Worm (Caenorhabditis elegans): Measurements from ENCODE around the gene H04M03.12.

H04M03.12 gene

ce11 chrIV:5937106-5937505 lies 34.0 kb upstream of the H04M03.12 start:
- TF ChIP-seq ztf-16 (tag; optimal IDR thresholded peaks at IDR 0.05) (no peak), sox-2 (GFP tag; IDR thresholded peaks at IDR 0.05) (no peak), Y22D7AL.16 (tag; optimal IDR thresholded peaks at IDR 0.05) (no peak), pqm-1 (tag; optimal IDR thresholded peaks at IDR 0.05) (no peak), hlh-13 (GFP tag; optimal IDR thresholded peaks at IDR 0.05) (no peak), unc-55 (GFP tag; optimal IDR thresholded peaks at IDR 0.05) (no peak), sdc-2 (tag; optimal IDR thresholded peaks at IDR 0.05) (no peak), tbx-2 (tag; optimal IDR thresholded peaks at IDR 0.05) (no peak), ceh-2 (tag; optimal IDR thresholded peaks at IDR 0.05) (no peak), pax-1 (tag; optimal IDR thresholded peaks at IDR 0.05) (no peak), rnt-1 (tag; optimal IDR thresholded peaks at IDR 0.05) (no peak), fkh-10 (GFP tag; optimal IDR thresholded peaks at IDR 0.05) (no peak), pat-9 (tag; optimal IDR thresholded peaks at IDR 0.05) (no peak), hlh-15 (tag; optimal IDR thresholded peaks at IDR 0.05) (no peak), nhr-11 (tag; optimal IDR thresholded peaks at IDR 0.05) (no peak), madf-2 (tag; optimal IDR thresholded peaks at IDR 0.05) (no peak), ahr-1 (tag; optimal IDR thresholded peaks at IDR 0.05) (no peak), ceh-14 (tag; optimal IDR thresholded peaks at IDR 0.05) (no peak)

ce11 chrIV:5934046-5934445 lies 30.9 kb upstream of the H04M03.12 start, which contains the start of gene H32C10.1:
Gene H32C10.1, plus strand, starts transcription at chrIV:5934346.
- no peak for TF ChIP-seq pat-9 (tag; optimal IDR thresholded peaks at IDR 0.05)

ce11 chrIV:5930345-5930744 lies 27.2 kb upstream of the H04M03.12 start, which contains the start of gene lin-33:
Gene lin-33, plus strand, starts transcription at chrIV:5930645.
- TF ChIP-seq sox-2 (GFP tag; IDR thresholded peaks at IDR 0.05) = no peak
- no peak for TF ChIP-seq ceh-30 (tag; optimal IDR thresholded peaks at IDR 0.05)
- TF ChIP-seq F13H6.1 (tag; optimal IDR thresholded peaks at IDR 0.05) = no peak

- TF ChIP-seq hlh-8 (tag; optimal IDR thresholded peaks at IDR 0.05) = peak; percentile 91
- no peak for TF ChIP-seq ceh-18 (tag; optimal IDR thresholded peaks at IDR 0.05)
Measured at ce11 chrIV:5928957-5929356, 25.8 kb upstream of the H04M03.12 start.

DNA sequence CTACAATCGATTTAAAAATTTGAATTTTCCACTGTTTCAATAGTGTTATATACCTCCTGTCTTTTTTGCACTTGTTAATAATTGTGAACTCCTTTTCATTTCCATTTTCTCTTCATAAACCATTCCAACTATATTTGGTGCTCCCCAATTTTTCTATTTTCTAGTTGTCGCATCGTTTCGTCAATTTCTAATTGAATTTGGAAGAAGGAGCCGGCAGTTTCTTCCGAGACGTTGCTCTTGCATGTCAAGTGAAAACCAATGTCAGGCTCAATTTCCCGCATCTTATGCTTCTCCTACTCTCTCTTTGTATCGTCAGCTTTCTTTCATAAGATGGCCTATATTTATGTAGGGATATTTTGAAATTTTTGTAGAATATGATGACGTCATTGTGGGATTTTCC lies 24.6 kb upstream of the H04M03.12 start:
- TF ChIP-seq F13H6.1 (tag; optimal IDR thresholded peaks at IDR 0.05) = no peak
- no peak for TF ChIP-seq ceh-30 (tag; optimal IDR thresholded peaks at IDR 0.05)
- no peak for TF ChIP-seq rnt-1 (tag; optimal IDR thresholded peaks at IDR 0.05)
- no peak for TF ChIP-seq unc-55 (GFP tag; optimal IDR thresholded peaks at IDR 0.05)
- peak; percentile 91 for TF ChIP-seq unc-42 (tag; optimal IDR thresholded peaks at IDR 0.05)
- no peak for TF ChIP-seq fkh-10 (GFP tag; optimal IDR thresholded peaks at IDR 0.05)
- no peak for TF ChIP-seq sox-2 (GFP tag; IDR thresholded peaks at IDR 0.05)

ce11 chrIV:5926643-5927042 lies 23.5 kb upstream of the H04M03.12 start:
- TF ChIP-seq ceh-18 (tag; optimal IDR thresholded peaks at IDR 0.05) (no peak), fkh-10 (GFP tag; optimal IDR thresholded peaks at IDR 0.05) (no peak), hlh-8 (tag; optimal IDR thresholded peaks at IDR 0.05) (no peak), ceh-31 (tag; optimal IDR thresholded peaks at IDR 0.05) (peak; percentile 75), Y22D7AL.16 (tag; optimal IDR thresholded peaks at IDR 0.05) (no peak), ceh-30 (tag; optimal IDR thresholded peaks at IDR 0.05) (no peak), ttx-3 (tag; optimal IDR thresholded peaks at IDR 0.05) (no peak), madf-2 (tag; optimal IDR thresholded peaks at IDR 0.05) (no peak), nfya-1 (tag; optimal IDR thresholded peaks at IDR 0.05) (peak; percentile 29), unc-42 (tag; optimal IDR thresholded peaks at IDR 0.05) (peak; percentile 40), elt-4 (tag; optimal IDR thresholded peaks at IDR 0.05) (no peak), pqm-1 (tag; optimal IDR thresholded peaks at IDR 0.05) (no peak), ceh-14 (tag; optimal IDR thresholded peaks at IDR 0.05) (no peak), mec-3 (tag; optimal IDR thresholded peaks at IDR 0.05; ENCODE audit: borderline replicate concordance) (no peak), ref-2 (tag; optimal IDR thresholded peaks at IDR 0.05) (peak; percentile 47)

DNA sequence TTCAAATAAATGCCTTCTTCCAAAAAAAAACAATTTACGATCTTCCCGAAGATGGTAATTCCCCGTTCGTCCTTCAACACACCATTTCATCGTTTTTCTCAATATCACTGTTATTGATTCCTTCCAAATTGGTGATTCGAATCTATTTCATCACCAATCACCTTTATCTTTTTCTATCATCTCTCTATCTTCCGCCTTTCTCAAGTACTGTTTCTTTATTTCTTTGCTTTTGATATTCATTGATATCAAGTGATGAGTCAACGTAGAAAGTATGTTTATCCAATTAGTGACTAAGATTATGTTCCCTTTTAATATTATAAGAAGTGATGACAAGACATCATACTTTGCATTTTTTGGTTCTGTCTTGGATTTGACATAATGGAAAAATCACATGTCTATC lies 21.1 kb upstream of the H04M03.12 start:
- TF ChIP-seq nhr-232 (tag; optimal IDR thresholded peaks at IDR 0.05) (no peak), ceh-9 (tag; optimal IDR thresholded peaks at IDR 0.05) (no peak), lin-11 (tag; optimal IDR thresholded peaks at IDR 0.05) (no peak), pha-4 (tag; optimal IDR thresholded peaks at IDR 0.05) (no peak), hlh-13 (GFP tag; optimal IDR thresholded peaks at IDR 0.05) (no peak), pax-1 (tag; optimal IDR thresholded peaks at IDR 0.05) (no peak), pat-9 (tag; optimal IDR thresholded peaks at IDR 0.05) (no peak), fax-1 (tag; optimal IDR thresholded peaks at IDR 0.05) (no peak), unc-42 (tag; optimal IDR thresholded peaks at IDR 0.05) (no peak), ztf-16 (tag; optimal IDR thresholded peaks at IDR 0.05) (no peak), sox-4 (tag; optimal IDR thresholded peaks at IDR 0.05) (no peak), madf-2 (tag; optimal IDR thresholded peaks at IDR 0.05) (no peak), rnt-1 (tag; optimal IDR thresholded peaks at IDR 0.05) (no peak), F13H6.1 (tag; optimal IDR thresholded peaks at IDR 0.05) (no peak), mec-3 (tag; optimal IDR thresholded peaks at IDR 0.05; ENCODE audit: borderline replicate concordance) (no peak)

Measured in whole organism, late embryonic.